Fruit fly (Drosophila melanogaster) whole organism, embryonic: ENCODE data around the gene CG7320.
A peak's percentile ranks its signal among the peaks of the same experiment; 100 is the strongest.

ENCODE experiments used
- Atf6 ChIP-seq: fragments of 200-800 bp; sonication (Bioruptor generic); IDR thresholded peaks from 2 replicates; pipeline ENCODE4 v1.3.6; 2022; ENCODE audit warnings: missing biosample characterization, missing genetic modification characterization
- B-H1 ChIP-seq: fragments of 200-800 bp; sonication (Bioruptor generic); IDR thresholded peaks from 3 replicates; pipeline ENCODE4 v1.3.6; 2022; ENCODE audit warnings: missing biosample characterization, missing genetic modification characterization
- BEAF-32 ChIP-seq: fragments of 200-800 bp; sonication (Bioruptor generic); optimal IDR thresholded peaks from 3 replicates; lab custom pipeline; 2017; ENCODE audit warnings: missing biosample characterization, missing genetic modification characterization, mild to moderate bottlenecking, moderate library complexity, missing genetic modification reagents
- CG10274 ChIP-seq: fragments of 200-800 bp; sonication (Bioruptor generic); optimal IDR thresholded peaks from 3 replicates; lab custom pipeline; 2017; ENCODE audit warnings: missing biosample characterization, mild to moderate bottlenecking, missing genetic modification characterization
- CG10321 ChIP-seq: fragments of 200-800 bp; sonication (Bioruptor generic); IDR thresholded peaks from 2 replicates; pipeline ENCODE4 v1.3.6; 2022; ENCODE audit warnings: missing biosample characterization, missing genetic modification characterization
- CG10654 ChIP-seq: fragments of 200-800 bp; sonication (Bioruptor generic); optimal IDR thresholded peaks from 2 replicates; lab custom pipeline; 2016; ENCODE audit warnings: missing biosample characterization, missing genetic modification characterization
- CG11560 ChIP-seq: fragments of 200-800 bp; sonication (Bioruptor generic); IDR thresholded peaks from 3 replicates; pipeline ENCODE4 v1.3.6; 2022; ENCODE audit warnings: missing biosample characterization, missing genetic modification characterization
- CG12155 ChIP-seq: fragments of 200-800 bp; sonication (Bioruptor generic); optimal IDR thresholded peaks from 3 replicates; lab custom pipeline; 2016; ENCODE audit warnings: missing biosample characterization, missing genetic modification characterization
- CG12659 ChIP-seq: fragments of 200-800 bp; sonication (Bioruptor generic); optimal IDR thresholded peaks from 3 replicates; lab custom pipeline; 2017; ENCODE audit warnings: mild to moderate bottlenecking, missing biosample characterization, missing genetic modification reagents, missing genetic modification characterization
- CG13296 ChIP-seq: fragments of 200-800 bp; sonication (Bioruptor generic); optimal IDR thresholded peaks from 3 replicates; lab custom pipeline; 2018; ENCODE audit warnings: missing biosample characterization, mild to moderate bottlenecking, missing genetic modification characterization
- CG14710 ChIP-seq: fragments of 200-800 bp; sonication (Bioruptor generic); optimal IDR thresholded peaks from 3 replicates; lab custom pipeline; 2019; ENCODE audit warnings: missing biosample characterization, mild to moderate bottlenecking, missing genetic modification characterization, moderate library complexity
- CG15479 ChIP-seq: fragments of 200-800 bp; sonication (Bioruptor generic); optimal IDR thresholded peaks from 3 replicates; lab custom pipeline; 2019; ENCODE audit warnings: missing biosample characterization, mild to moderate bottlenecking, missing genetic modification characterization, moderate library complexity
- CG1602 ChIP-seq: fragments of 200-800 bp; sonication (Bioruptor generic); optimal IDR thresholded peaks from 3 replicates; lab custom pipeline; 2016; ENCODE audit warnings: missing biosample characterization, missing genetic modification characterization
- CG16813 ChIP-seq: fragments of 200-800 bp; sonication (Bioruptor generic); IDR thresholded peaks from 3 replicates; pipeline ENCODE4 v1.3.6; 2022; ENCODE audit warnings: missing biosample characterization, missing genetic modification characterization; ENCODE audit not compliant: partially characterized antibody
- CG18476 ChIP-seq: fragments of 200-800 bp; sonication (Bioruptor generic); optimal IDR thresholded peaks from 2 replicates; lab custom pipeline; 2016; ENCODE audit warnings: missing biosample characterization, mild to moderate bottlenecking, missing genetic modification characterization
- CG31441 ChIP-seq: fragments of 200-800 bp; sonication (Bioruptor generic); IDR thresholded peaks from 2 replicates; pipeline ENCODE4 v1.3.6; 2022; ENCODE audit warnings: missing biosample characterization, missing genetic modification characterization
- CG3838 ChIP-seq: fragments of 200-800 bp; sonication (Bioruptor generic); optimal IDR thresholded peaks from 3 replicates; lab custom pipeline; 2016; ENCODE audit warnings: missing biosample characterization, missing genetic modification characterization
- CG4730 ChIP-seq: fragments of 200-800 bp; sonication (Bioruptor generic); IDR thresholded peaks from 2 replicates; pipeline ENCODE4 v1.3.6; 2022; ENCODE audit warnings: missing biosample characterization, missing genetic modification characterization
- CG7271 ChIP-seq: fragments of 200-800 bp; sonication (Bioruptor generic); optimal IDR thresholded peaks from 2 replicates; lab custom pipeline; 2018; ENCODE audit warnings: missing biosample characterization, mild to moderate bottlenecking, missing genetic modification characterization, moderate library complexity
- CG7372 ChIP-seq: fragments of 200-800 bp; sonication (Bioruptor generic); IDR thresholded peaks from 2 replicates; pipeline ENCODE4 v1.3.6; 2022; ENCODE audit warnings: missing biosample characterization, missing genetic modification characterization
- CG9609 ChIP-seq: fragments of 200-800 bp; sonication (Bioruptor generic); optimal IDR thresholded peaks from 3 replicates; lab custom pipeline; 2016; ENCODE audit warnings: missing biosample characterization, missing genetic modification characterization
- Dad ChIP-seq: fragments of 200-800 bp; sonication (Bioruptor generic); optimal IDR thresholded peaks from 3 replicates; lab custom pipeline; 2016; ENCODE audit warnings: missing biosample characterization, missing genetic modification characterization
- Dfd ChIP-seq, 2 experiments: fragments of >200 bp; optimal IDR thresholded peaks; 2 replicates each; lab custom pipeline; 2017; ENCODE audit warnings: missing biosample characterization in 2 of 2, missing genetic modification characterization in 2 of 2
- Elba2 ChIP-seq: fragments of 200-800 bp; sonication (Bioruptor generic); optimal IDR thresholded peaks from 3 replicates; lab custom pipeline; 2016; ENCODE audit warnings: missing biosample characterization, missing genetic modification characterization
- H2.0 ChIP-seq: fragments of 200-800 bp; sonication (Bioruptor generic); IDR thresholded peaks from 2 replicates; pipeline ENCODE4 v1.3.6; 2022; ENCODE audit warnings: missing biosample characterization, missing genetic modification characterization
- HHEX ChIP-seq: fragments of 200-800 bp; sonication (Bioruptor generic); optimal IDR thresholded peaks from 3 replicates; lab custom pipeline; 2017; ENCODE audit warnings: missing biosample characterization, mild to moderate bottlenecking, missing genetic modification characterization, missing genetic modification reagents
- HLHmδ ChIP-seq: fragments of 200-800 bp; sonication (Bioruptor generic); optimal IDR thresholded peaks from 2 replicates; lab custom pipeline; 2018; ENCODE audit warnings: missing biosample characterization, mild to moderate bottlenecking, missing genetic modification characterization, moderate library complexity
- Hmr ChIP-seq: fragments of 200-800 bp; sonication (Bioruptor generic); optimal IDR thresholded peaks from 3 replicates; lab custom pipeline; 2017; ENCODE audit warnings: mild to moderate bottlenecking, missing biosample characterization, missing genetic modification reagents, missing genetic modification characterization
- Hsf ChIP-seq: fragments of 200-800 bp; sonication (Bioruptor generic); optimal IDR thresholded peaks from 3 replicates; lab custom pipeline; 2016; ENCODE audit warnings: missing biosample characterization, missing genetic modification characterization
- Pdp1 ChIP-seq, 2 experiments: fragments of 200-800 bp; sonication (Bioruptor generic); optimal IDR thresholded peaks; 3 replicates each; lab custom pipeline; 2016; ENCODE audit warnings: missing biosample characterization in 2 of 2, missing genetic modification characterization in 2 of 2, mild to moderate bottlenecking in 1 of 2, moderate library complexity in 1 of 2
- Rx ChIP-seq: fragments of 200-800 bp; sonication (Bioruptor generic); IDR thresholded peaks from 2 replicates; pipeline ENCODE4 v1.3.6; 2022; ENCODE audit warnings: missing biosample characterization, missing genetic modification characterization
- Sin3A ChIP-seq: fragments of >200 bp; optimal IDR thresholded peaks from 2 replicates; lab custom pipeline; 2018
- Six4 ChIP-seq: fragments of 200-800 bp; sonication (Bioruptor generic); optimal IDR thresholded peaks from 2 replicates; lab custom pipeline; 2016; ENCODE audit warnings: missing biosample characterization, missing genetic modification characterization
- Xbp1 ChIP-seq: fragments of 200-800 bp; sonication (Bioruptor generic); optimal IDR thresholded peaks from 3 replicates; lab custom pipeline; 2016; ENCODE audit warnings: missing biosample characterization, mild to moderate bottlenecking, missing genetic modification characterization
- al ChIP-seq: fragments of 200-800 bp; sonication (Bioruptor generic); IDR thresholded peaks from 2 replicates; pipeline ENCODE4 v1.3.6; 2022; ENCODE audit warnings: missing biosample characterization, missing genetic modification characterization
- ato ChIP-seq: fragments of 200-800 bp; sonication (Bioruptor generic); IDR thresholded peaks from 2 replicates; pipeline ENCODE4 v1.3.6; 2022; ENCODE audit warnings: missing biosample characterization, missing genetic modification characterization; ENCODE audit not compliant: partially characterized antibody
- da ChIP-seq: fragments of 200-800 bp; sonication (Bioruptor generic); optimal IDR thresholded peaks from 2 replicates; lab custom pipeline; 2016; ENCODE audit warnings: missing biosample characterization, missing genetic modification characterization
- fd102C ChIP-seq: fragments of 200-800 bp; sonication (Bioruptor generic); optimal IDR thresholded peaks from 2 replicates; lab custom pipeline; 2018; ENCODE audit warnings: missing biosample characterization, mild to moderate bottlenecking, missing genetic modification characterization, moderate library complexity
- insv ChIP-seq, 2 experiments: fragments of 200-800 bp; sonication (Bioruptor generic); optimal IDR thresholded peaks; 3 replicates each; lab custom pipeline; 2016 to 2018; ENCODE audit warnings: missing biosample characterization in 2 of 2, missing genetic modification characterization in 2 of 2
- lbe ChIP-seq: fragments of 200-800 bp; sonication (Bioruptor generic); optimal IDR thresholded peaks from 2 replicates; lab custom pipeline; 2016; ENCODE audit warnings: missing biosample characterization, mild to moderate bottlenecking, missing genetic modification characterization
- lmd ChIP-seq: fragments of 200-800 bp; sonication (Bioruptor generic); IDR thresholded peaks from 2 replicates; pipeline ENCODE4 v1.3.6; 2022; ENCODE audit warnings: missing biosample characterization, missing genetic modification characterization
- onecut ChIP-seq: fragments of 200-800 bp; sonication (Bioruptor generic); IDR thresholded peaks from 2 replicates; pipeline ENCODE4 v1.3.6; 2022; ENCODE audit warnings: missing biosample characterization, missing genetic modification characterization
- ranshi ChIP-seq: fragments of 200-800 bp; sonication (Bioruptor generic); IDR thresholded peaks from 2 replicates; pipeline ENCODE4 v1.3.6; 2022; ENCODE audit warnings: missing biosample characterization, missing genetic modification characterization
- rib ChIP-seq: fragments of 200-800 bp; sonication (Bioruptor generic); IDR thresholded peaks from 2 replicates; pipeline ENCODE4 v1.3.6; 2022; ENCODE audit warnings: missing biosample characterization, missing genetic modification characterization
- sim ChIP-seq: fragments of 200-800 bp; sonication (Bioruptor generic); IDR thresholded peaks from 2 replicates; pipeline ENCODE4 v1.3.6; 2022; ENCODE audit warnings: missing biosample characterization, missing genetic modification characterization
- tin ChIP-seq: fragments of 200-800 bp; sonication (Bioruptor generic); optimal IDR thresholded peaks from 3 replicates; lab custom pipeline; 2016; ENCODE audit warnings: missing biosample characterization, missing genetic modification characterization
- tll ChIP-seq, 2 experiments: fragments of 200-800 bp in 1 of 2; fragments of >200 bp in 1 of 2; sonication (Bioruptor generic) in 1 of 2; optimal IDR thresholded peaks; 2 replicates each; lab custom pipeline; 2017 to 2019; ENCODE audit warnings: missing biosample characterization in 2 of 2, missing genetic modification characterization in 2 of 2, mild to moderate bottlenecking in 1 of 2, moderate library complexity in 1 of 2
- tna ChIP-seq: fragments of 200-800 bp; sonication (Bioruptor generic); IDR thresholded peaks from 2 replicates; pipeline ENCODE4 v1.3.6; 2022; ENCODE audit warnings: missing biosample characterization, missing genetic modification characterization; ENCODE audit not compliant: partially characterized antibody
- vfl ChIP-seq: fragments of 200-800 bp; sonication (Bioruptor generic); optimal IDR thresholded peaks from 2 replicates; lab custom pipeline; 2016; ENCODE audit warnings: missing biosample characterization, missing genetic modification characterization

CG7320 gene

DNA sequence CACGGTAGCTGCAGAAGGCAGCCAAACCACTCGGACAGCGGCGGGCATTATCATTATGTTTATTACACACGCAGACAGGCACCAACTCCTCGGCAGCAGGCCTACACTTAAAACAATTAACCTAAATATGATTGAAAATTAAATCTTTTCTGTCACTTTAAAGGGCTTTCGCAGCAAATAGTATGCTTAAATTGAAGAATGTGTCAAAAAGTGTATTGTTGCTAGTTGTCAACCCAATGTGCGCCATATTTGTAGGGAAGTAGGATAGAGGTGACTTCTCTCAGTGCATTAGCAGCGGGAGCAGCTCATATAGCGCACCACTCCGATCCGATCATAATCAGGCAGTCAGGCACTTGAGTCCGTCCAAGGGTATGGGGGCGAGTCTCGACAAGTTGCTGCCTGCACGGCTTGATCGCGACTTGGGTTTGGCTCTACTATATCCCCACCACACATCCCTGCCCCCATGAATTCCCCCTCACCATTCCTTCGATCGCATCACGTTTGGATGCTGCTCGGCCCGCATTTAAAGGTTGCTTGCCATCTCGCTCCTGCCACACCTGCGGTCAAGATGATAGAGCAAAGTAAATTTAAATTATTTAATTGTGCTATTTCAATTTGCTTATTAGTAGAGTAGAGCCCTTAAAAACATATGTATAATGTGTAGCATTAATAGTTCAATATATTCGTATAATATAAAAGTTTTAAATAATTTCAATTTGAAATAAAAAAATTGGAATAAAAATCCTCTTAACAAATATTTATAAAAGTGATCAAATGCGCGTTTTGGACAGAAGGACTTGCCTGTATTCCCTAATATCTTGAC is 34.7 kb downstream of the CG7320 start (continued):
- TF ChIP-seq CG14710, result peak; percentile 92
- TF ChIP-seq Six4, result peak; percentile 88
- TF ChIP-seq al (GFP tag; lab: Robert Waterston, UW), result 0 out of 2 replicates have a peak, but pooled peaks have one; percentile 32
- TF ChIP-seq Pdp1 (GFP tag; optimal IDR thresholded peaks at IDR 0.05; lab: Kevin White, UChicago), result peak; percentile 90
- peak; percentile 89 for TF ChIP-seq CG1602 (GFP tag; lab: Kevin White, UChicago)
- TF ChIP-seq sim, result peak; percentile 92
- TF ChIP-seq Elba2 (GFP tag; lab: Kevin White, UChicago), result no peak
- no peak for TF ChIP-seq CG11560
- peak; percentile 68 for TF ChIP-seq CG13296 (GFP tag; lab: Kevin White, UChicago)
- peak; percentile 90 for TF ChIP-seq Dad (GFP tag; lab: Kevin White, UChicago)
- peak; percentile 84 for TF ChIP-seq ranshi (GFP tag; lab: Robert Waterston, UW)
- TF ChIP-seq CG12155 (GFP tag; lab: Kevin White, UChicago), result peak; percentile 60
- peak; percentile 85 for TF ChIP-seq CG4730 (GFP tag; lab: Robert Waterston, UW)
- TF ChIP-seq CG10274 (GFP tag; lab: Kevin White, UChicago), result peak; percentile 33
- TF ChIP-seq CG16813 (GFP tag; lab: Robert Waterston, UW), result no peak
- peak; percentile 69 for TF ChIP-seq CG18476 (GFP tag; lab: Kevin White, UChicago)
- peak; percentile 69; the same call in 1 of the 2 replicates for TF ChIP-seq Atf6 (GFP tag; lab: Robert Waterston, UW)
- TF ChIP-seq CG3838 (GFP tag; lab: Kevin White, UChicago), result peak; percentile 54
- no peak for TF ChIP-seq fd102C (GFP tag; lab: Kevin White, UChicago)
- peak; percentile 89 for TF ChIP-seq CG31441 (GFP tag; lab: Robert Waterston, UW)
- peak; percentile 51 for TF ChIP-seq CG7372 (GFP tag; lab: Robert Waterston, UW)
- TF ChIP-seq CG12659 (GFP tag; lab: Kevin White, UChicago), result peak; percentile 53
- peak; percentile 60 for TF ChIP-seq HHEX (GFP tag; lab: Kevin White, UChicago)
- peak; percentile 77 for TF ChIP-seq CG10654 (GFP tag; lab: Kevin White, UChicago)
- peak; percentile 75 for TF ChIP-seq HLHmδ (GFP tag; lab: Kevin White, UChicago)
- peak; percentile 56 for TF ChIP-seq CG7271 (tag; lab: Kevin White, UChicago)
- TF ChIP-seq H2.0 (GFP tag; lab: Robert Waterston, UW), result peak; percentile 82
- peak; percentile 95 for TF ChIP-seq lbe (GFP tag; lab: Kevin White, UChicago)
- peak; percentile 91 for TF ChIP-seq Rx
- no peak for TF ChIP-seq tna
- peak; percentile 88 for TF ChIP-seq Hsf (GFP tag; lab: Kevin White, UChicago)
- peak; percentile 15 for TF ChIP-seq Hmr (GFP tag; lab: Kevin White, UChicago)
- TF ChIP-seq lmd, result peak; percentile 79
- peak; percentile 70 for TF ChIP-seq da (GFP tag; lab: Kevin White, UChicago)
- no peak for TF ChIP-seq Sin3A
- peak; percentile 76 for TF ChIP-seq onecut (GFP tag; lab: Robert Waterston, UW)
- peak; percentile 88 for TF ChIP-seq Xbp1
- peak; percentile 50; the same call in 1 of the 2 replicates for TF ChIP-seq rib (GFP tag; lab: Robert Waterston, UW)
- peak; percentile 90 for TF ChIP-seq CG9609 (GFP tag; lab: Kevin White, UChicago)
- TF ChIP-seq CG10321 (GFP tag; lab: Robert Waterston, UW), result peak; percentile 43; the same call in 1 of the 2 replicates
- peak; percentile 53; the same call in 2 of the 3 replicates for TF ChIP-seq B-H1
- TF ChIP-seq vfl (GFP tag; lab: Kevin White, UChicago), result peak; percentile 23
- no peak for TF ChIP-seq Dfd (GFP tag; optimal IDR thresholded peaks at IDR 0.05; lab: Kevin White, UChicago)
- TF ChIP-seq ato, result no peak
- no peak for TF ChIP-seq BEAF-32 (GFP tag; lab: Kevin White, UChicago)
- TF ChIP-seq CG15479 (GFP tag; lab: Kevin White, UChicago), result no peak
- TF ChIP-seq tin, result peak; percentile 90
- TF ChIP-seq insv (GFP tag; optimal IDR thresholded peaks at IDR 0.05; lab: Kevin White, UChicago), result no peak
- TF ChIP-seq tll (GFP tag; optimal IDR thresholded peaks at IDR 0.05; lab: Kevin White, UChicago), result no peak
